Fruit fly (Drosophila melanogaster) whole organism, prepupa: ENCODE measurements around the gene CG31370.

Source experiments
- CG3919 ChIP-seq: fragments of 200-800 bp; sonication (Bioruptor generic); optimal IDR thresholded peaks from 3 replicates; lab custom pipeline; 2016; ENCODE audit warnings: missing biosample characterization, missing genetic modification characterization
- Hr39 ChIP-seq: fragments of 200-800 bp; sonication (Bioruptor generic); optimal IDR thresholded peaks from 2 replicates; lab custom pipeline; 2016; ENCODE audit warnings: missing biosample characterization, missing genetic modification characterization
- fd59A ChIP-seq: fragments of 200-800 bp; sonication (Bioruptor generic); optimal IDR thresholded peaks from 2 replicates; lab custom pipeline; 2017; ENCODE audit warnings: missing biosample characterization, mild to moderate bottlenecking, missing genetic modification characterization, missing genetic modification reagents
- pdm3 ChIP-seq: fragments of 200-800 bp; sonication (Bioruptor generic); optimal IDR thresholded peaks from 3 replicates; lab custom pipeline; 2016; ENCODE audit warnings: missing biosample characterization, missing genetic modification characterization
- salr ChIP-seq, 2 experiments: fragments of 200-800 bp; sonication (Bioruptor generic); optimal IDR thresholded peaks; 3 replicates each; lab custom pipeline; 2016 to 2018; ENCODE audit warnings: missing biosample characterization in 2 of 2, missing genetic modification characterization in 2 of 2, mild to moderate bottlenecking in 1 of 2

- TF ChIP-seq fd59A (GFP tag; lab: Kevin White, UChicago) (no peak), salr (GFP tag; optimal IDR thresholded peaks at IDR 0.05; lab: Kevin White, UChicago) (no peak), Hr39 (GFP tag; lab: Kevin White, UChicago) (no peak), CG3919 (GFP tag; lab: Kevin White, UChicago) (no peak), pdm3 (GFP tag; lab: Kevin White, UChicago) (no peak)
Measured at dm6 chr3R:25266751-25267150, 35.5 kb upstream of the CG31370 start.
